Worm (Caenorhabditis elegans): ENCODE results near the gene C34D10.1.

The C34D10.1 gene

ce11 chrX:8057791-8058270 lies 28.6 kb downstream of the C34D10.1 start, which contains the start of gene dim-1:
dim-1 (minus strand) TSS chrX:8058220.
- no peak for TF ChIP-seq unc-62 (GFP tag; optimal IDR thresholded peaks at IDR 0.05)

- TF ChIP-seq unc-62 (GFP tag; optimal IDR thresholded peaks at IDR 0.05), result no peak
Observed at ce11 chrX:8059999-8060398, 30.7 kb downstream of the C34D10.1 start.

DNA sequence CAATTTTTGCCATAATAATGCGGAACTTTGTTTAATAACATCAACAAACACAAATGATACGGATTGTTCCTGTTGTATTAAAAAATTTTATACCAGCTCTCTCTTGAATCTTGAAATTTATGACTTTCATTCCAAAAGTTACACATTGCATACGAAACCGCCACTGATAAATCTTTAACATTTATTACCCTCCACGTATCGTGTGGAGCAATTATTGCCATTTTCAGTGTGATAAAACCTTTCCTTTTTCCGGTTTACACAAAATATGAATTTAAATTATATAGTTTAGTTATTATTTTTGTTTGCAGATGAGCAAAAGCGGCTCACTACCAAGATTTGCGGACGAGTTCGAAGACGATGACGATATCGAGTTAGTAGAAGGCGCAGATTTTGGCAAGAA lies 31.5 kb downstream of the C34D10.1 start, which contains the start of gene C18A11.3:
Gene C18A11.3 (plus strand): TSS at position 301 of the 400 bp plus-strand sequence.
- no peak for TF ChIP-seq unc-62 (GFP tag; optimal IDR thresholded peaks at IDR 0.05)

- TF ChIP-seq unc-62 (GFP tag; optimal IDR thresholded peaks at IDR 0.05), result no peak
Observed at ce11 chrX:8067268-8067667, 38.0 kb downstream of the C34D10.1 start, which contains the start of gene C18A11.2. C18A11.2 (plus strand) TSS chrX:8067568.

ce11 chrX:8069293-8069692 lies 40.0 kb downstream of the C34D10.1 start, which contains the start of gene C18A11.1:
C18A11.1 (plus strand) TSS chrX:8069328.
- no peak for TF ChIP-seq unc-62 (GFP tag; optimal IDR thresholded peaks at IDR 0.05)

ce11 chrX:8074527-8074926 lies 45.2 kb downstream of the C34D10.1 start:
- no peak for TF ChIP-seq unc-62 (GFP tag; optimal IDR thresholded peaks at IDR 0.05)

ce11 chrX:8077748-8078147 lies 48.5 kb downstream of the C34D10.1 start, which contains the start of gene C46F2.1:
C46F2.1 (plus strand) TSS chrX:8078048.
- no peak for TF ChIP-seq unc-62 (GFP tag; optimal IDR thresholded peaks at IDR 0.05)

DNA sequence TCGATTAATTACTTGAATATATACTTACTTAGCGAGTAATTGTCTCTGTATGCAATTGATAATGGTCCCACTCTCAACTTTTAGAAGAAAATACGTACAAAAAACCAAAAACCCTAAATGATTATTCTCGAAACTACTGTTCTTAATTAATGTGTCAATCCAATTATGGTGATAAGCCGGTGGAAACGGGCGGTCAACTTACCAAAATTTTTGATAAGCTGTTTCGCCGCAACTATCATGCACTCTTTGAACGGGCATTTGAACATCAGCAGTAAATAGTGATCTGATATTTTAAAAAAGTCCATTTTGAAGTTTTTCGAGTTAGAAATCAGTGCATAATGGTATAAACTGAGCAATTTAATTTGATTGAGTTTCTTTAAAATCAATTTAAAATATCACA lies 49.1 kb downstream of the C34D10.1 start:
- TF ChIP-seq unc-62 (GFP tag; optimal IDR thresholded peaks at IDR 0.05), result no peak

DNA sequence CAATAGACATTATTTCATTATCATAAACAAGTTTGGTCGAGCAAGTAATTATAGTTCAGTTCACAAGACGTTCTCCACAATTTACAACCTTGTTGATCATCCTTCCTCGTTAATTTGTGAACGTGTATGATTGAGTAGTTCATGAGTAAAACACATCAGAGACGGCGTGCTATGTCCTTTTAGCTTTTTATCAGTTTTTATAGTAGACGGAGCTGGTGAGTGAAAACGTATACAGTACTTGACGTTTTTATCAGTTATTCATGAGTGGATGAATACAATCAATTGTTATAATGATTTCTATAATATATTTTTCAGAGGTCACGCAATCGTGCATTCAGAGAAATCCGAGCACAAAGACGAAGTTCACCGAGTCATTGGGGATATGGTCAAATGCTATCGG lies 49.6 kb downstream of the C34D10.1 start:
- no peak for TF ChIP-seq unc-62 (GFP tag; optimal IDR thresholded peaks at IDR 0.05)
